Fruit fly (Drosophila melanogaster): Measurements from ENCODE around the gene Tat.

Tat gene

DNA sequence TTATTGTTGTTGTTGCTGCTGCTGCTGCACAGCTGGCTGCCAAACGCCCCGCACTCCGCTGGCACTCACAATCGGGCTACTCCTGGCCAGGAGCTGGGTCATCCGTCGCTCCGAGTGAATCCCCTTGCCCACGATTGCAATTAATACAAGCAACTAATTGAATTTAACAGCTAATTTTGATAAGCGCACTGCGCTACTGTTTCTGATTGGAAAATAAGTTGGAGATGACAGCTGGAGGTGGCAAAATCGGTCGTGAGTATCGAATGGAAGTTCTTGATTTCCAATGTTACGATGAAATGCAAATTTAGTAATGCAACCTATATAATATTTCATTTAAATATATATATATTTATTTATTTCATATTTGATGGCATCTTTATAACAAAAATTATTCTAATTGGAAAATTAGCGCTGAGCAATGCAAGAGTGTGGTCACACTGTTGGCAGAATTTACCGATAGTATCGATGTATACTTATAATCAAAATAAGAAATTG is 27.1 kb upstream of the Tat start, which contains the start of gene CG42271 (continued):
- no peak for TF ChIP-seq eve (GFP tag; optimal IDR thresholded peaks at IDR 0.05)
- no peak for TF ChIP-seq Lim3 (GFP tag; IDR thresholded peaks at IDR 0.05)
- no peak for TF ChIP-seq CG3726 (GFP tag; IDR thresholded peaks at IDR 0.05)
- TF ChIP-seq CG13296 (GFP tag; optimal IDR thresholded peaks at IDR 0.05): no peak
- no peak for TF ChIP-seq CG18764 (GFP tag; optimal IDR thresholded peaks at IDR 0.05)
- TF ChIP-seq sc (optimal IDR thresholded peaks at IDR 0.05): no peak
- TF ChIP-seq sc (GFP tag; optimal IDR thresholded peaks at IDR 0.05): no peak
- TF ChIP-seq Ets65A (GFP tag): peak; percentile 58
- TF ChIP-seq CG12391 (tag; optimal IDR thresholded peaks at IDR 0.05): peak; percentile 65
- TF ChIP-seq Drgx (GFP tag; IDR thresholded peaks at IDR 0.05): no peak
- no peak for TF ChIP-seq HLHmδ (GFP tag; optimal IDR thresholded peaks at IDR 0.05)
- no peak for TF ChIP-seq scrt (GFP tag; optimal IDR thresholded peaks at IDR 0.05)
- TF ChIP-seq gsb (GFP tag; IDR thresholded peaks at IDR 0.05): no peak
- no peak for TF ChIP-seq D (optimal IDR thresholded peaks at IDR 0.05)
- no peak for TF ChIP-seq D (GFP tag; optimal IDR thresholded peaks at IDR 0.05)
- no peak for TF ChIP-seq CG7271 (tag; optimal IDR thresholded peaks at IDR 0.05)
- TF ChIP-seq Neu2 (GFP tag; optimal IDR thresholded peaks at IDR 0.05; ENCODE audit: borderline replicate concordance): no peak
- TF ChIP-seq Hsf (GFP tag; optimal IDR thresholded peaks at IDR 0.05): no peak
- TF ChIP-seq run (tag; optimal IDR thresholded peaks at IDR 0.05): no peak
- TF ChIP-seq wdn (GFP tag; IDR thresholded peaks at IDR 0.05): no peak
- TF ChIP-seq CHES-1-like (GFP tag; optimal IDR thresholded peaks at IDR 0.05): no peak
- no peak for TF ChIP-seq onecut (GFP tag; IDR thresholded peaks at IDR 0.05)
- no peak for TF ChIP-seq CG17802 (tag; optimal IDR thresholded peaks at IDR 0.05)
- TF ChIP-seq NK7.1 (GFP tag; optimal IDR thresholded peaks at IDR 0.05): no peak
- TF ChIP-seq maf-S (GFP tag; optimal IDR thresholded peaks at IDR 0.05): no peak
- TF ChIP-seq CG31388 (GFP tag; optimal IDR thresholded peaks at IDR 0.05): no peak
- TF ChIP-seq Gug (GFP tag; IDR thresholded peaks at IDR 0.05): no peak; the same call in 3 of the 4 replicates
- no peak for TF ChIP-seq CG7839 (tag; optimal IDR thresholded peaks at IDR 0.05)
- peak; percentile 63 for TF ChIP-seq CG2712 (tag; optimal IDR thresholded peaks at IDR 0.05)
- TF ChIP-seq cas (GFP tag; IDR thresholded peaks at IDR 0.05): no peak
- TF ChIP-seq tx (GFP tag; optimal IDR thresholded peaks at IDR 0.05): no peak
- no peak for TF ChIP-seq CG11085 (GFP tag; IDR thresholded peaks at IDR 0.05)
- TF ChIP-seq CG13287 (GFP tag; IDR thresholded peaks at IDR 0.05; ENCODE audit: partially characterized antibody): peak; percentile 97
- no peak for TF ChIP-seq fu2 (GFP tag; optimal IDR thresholded peaks at IDR 0.05)
- TF ChIP-seq Dfd (GFP tag; optimal IDR thresholded peaks at IDR 0.05): no peak
- no peak for TF ChIP-seq Meics (GFP tag; optimal IDR thresholded peaks at IDR 0.05)
- TF ChIP-seq Nf-YA (GFP tag; IDR thresholded peaks at IDR 0.05): no peak
- no peak for TF ChIP-seq CG6175 (GFP tag; IDR thresholded peaks at IDR 0.05)
- no peak for TF ChIP-seq Bteb2 (GFP tag; optimal IDR thresholded peaks at IDR 0.05)
- no peak for TF ChIP-seq CG2889 (GFP tag; IDR thresholded peaks at IDR 0.05)
- TF ChIP-seq CG12104 (GFP tag; optimal IDR thresholded peaks at IDR 0.05): no peak
- peak; percentile 55 for TF ChIP-seq Sry-β (GFP tag; optimal IDR thresholded peaks at IDR 0.05)
- TF ChIP-seq CG12071 (GFP tag; optimal IDR thresholded peaks at IDR 0.05): no peak
- TF ChIP-seq CG3407 (GFP tag; optimal IDR thresholded peaks at IDR 0.05): no peak
- no peak for TF ChIP-seq Awh (GFP tag; IDR thresholded peaks at IDR 0.05)
- TF ChIP-seq CG6854 (GFP tag; optimal IDR thresholded peaks at IDR 0.05): no peak
- peak; percentile 44 for TF ChIP-seq Ets97D (GFP tag; optimal IDR thresholded peaks at IDR 0.05)
- TF ChIP-seq tio (GFP tag; optimal IDR thresholded peaks at IDR 0.05): no peak
- no peak for TF ChIP-seq CG3995 (GFP tag; optimal IDR thresholded peaks at IDR 0.05)
- TF ChIP-seq CG34376 (GFP tag; optimal IDR thresholded peaks at IDR 0.05): no peak
- TF ChIP-seq nau (GFP tag; optimal IDR thresholded peaks at IDR 0.05): no peak
- TF ChIP-seq Dip2 (GFP tag; IDR thresholded peaks at IDR 0.05): no peak
- no peak for TF ChIP-seq exex (tag; optimal IDR thresholded peaks at IDR 0.05)

Measured in whole organism, embryonic.